Worm (Caenorhabditis elegans): ENCODE data around the gene srw-33.

Gene srw-33

ce11 chrV:15466719-15467118 lies 15.4 kb upstream of the srw-33 start:
- TF ChIP-seq F13C5.2 (tag; optimal IDR thresholded peaks at IDR 0.05): no peak

ce11 chrV:15466017-15466416 lies 14.7 kb upstream of the srw-33 start:
- no peak for TF ChIP-seq pes-1 (GFP tag; IDR thresholded peaks at IDR 0.05)
- TF ChIP-seq tra-4 (tag; optimal IDR thresholded peaks at IDR 0.05): no peak
- TF ChIP-seq scrt-1 (GFP tag; IDR thresholded peaks at IDR 0.05): no peak
- no peak for TF ChIP-seq B0310.2 (tag; optimal IDR thresholded peaks at IDR 0.05)
- no peak for TF ChIP-seq ets-7 (tag; optimal IDR thresholded peaks at IDR 0.05)
- no peak for TF ChIP-seq F13C5.2 (tag; optimal IDR thresholded peaks at IDR 0.05)
- no peak for TF ChIP-seq tbx-11 (GFP tag; IDR thresholded peaks at IDR 0.05)
- TF ChIP-seq ceh-36 (tag; optimal IDR thresholded peaks at IDR 0.05): no peak
- TF ChIP-seq tbx-37 (GFP tag; conservative IDR thresholded peaks at IDR 0.05): no peak
- no peak for TF ChIP-seq flt-1 (GFP tag; IDR thresholded peaks at IDR 0.05)
- no peak for TF ChIP-seq ceh-13 (GFP tag; optimal IDR thresholded peaks at IDR 0.05)
- no peak for TF ChIP-seq ama-1 (optimal IDR thresholded peaks at IDR 0.05)
- TF ChIP-seq hmg-4 (GFP tag; optimal IDR thresholded peaks at IDR 0.05): no peak
- no peak for TF ChIP-seq hmbx-1 (tag; optimal IDR thresholded peaks at IDR 0.05)
- TF ChIP-seq aly-1 (tag; optimal IDR thresholded peaks at IDR 0.05): no peak
- TF ChIP-seq hnd-1 (tag; optimal IDR thresholded peaks at IDR 0.05): no peak
- no peak for TF ChIP-seq sea-1 (GFP tag; conservative IDR thresholded peaks at IDR 0.05)

- TF ChIP-seq tbx-37 (GFP tag; conservative IDR thresholded peaks at IDR 0.05) (peak; percentile 72), aly-1 (tag; optimal IDR thresholded peaks at IDR 0.05) (peak; percentile 81), sea-1 (GFP tag; conservative IDR thresholded peaks at IDR 0.05) (peak; percentile 86), tra-4 (tag; optimal IDR thresholded peaks at IDR 0.05) (peak; percentile 77), tbx-11 (GFP tag; IDR thresholded peaks at IDR 0.05) (peak; percentile 78), flt-1 (GFP tag; IDR thresholded peaks at IDR 0.05) (peak; percentile 67), B0310.2 (tag; optimal IDR thresholded peaks at IDR 0.05) (peak; percentile 57), ets-7 (tag; optimal IDR thresholded peaks at IDR 0.05) (peak; percentile 67), ama-1 (optimal IDR thresholded peaks at IDR 0.05) (no peak), F13C5.2 (tag; optimal IDR thresholded peaks at IDR 0.05) (peak; percentile 93), scrt-1 (GFP tag; IDR thresholded peaks at IDR 0.05) (peak; percentile 83), ceh-36 (tag; optimal IDR thresholded peaks at IDR 0.05) (peak; percentile 74), hmbx-1 (tag; optimal IDR thresholded peaks at IDR 0.05) (peak; percentile 65), ceh-13 (GFP tag; optimal IDR thresholded peaks at IDR 0.05) (peak; percentile 55), hnd-1 (tag; optimal IDR thresholded peaks at IDR 0.05) (peak; percentile 69), pes-1 (GFP tag; IDR thresholded peaks at IDR 0.05) (peak; percentile 86), hmg-4 (GFP tag; optimal IDR thresholded peaks at IDR 0.05) (peak; percentile 94)
These were observed 13.9 kb upstream of the srw-33 start, which contains the start of gene pqn-71 for ce11 chrV:15465032-15465727. TSS of gene pqn-71 (plus strand) at chrV:15465677.

ce11 chrV:15464402-15464801 lies 13.1 kb upstream of the srw-33 start, which contains the start of gene rocf-1:
TSS of gene rocf-1 (minus strand) at chrV:15464502.
- no peak for TF ChIP-seq tbx-37 (GFP tag; conservative IDR thresholded peaks at IDR 0.05)

ce11 chrV:15459088-15459487 lies 7.8 kb upstream of the srw-33 start, which contains the start of gene str-71:
TSS of gene str-71 (minus strand) at chrV:15459188.
- TF ChIP-seq scrt-1 (GFP tag; IDR thresholded peaks at IDR 0.05) (no peak), ceh-36 (tag; optimal IDR thresholded peaks at IDR 0.05) (no peak), hmbx-1 (tag; optimal IDR thresholded peaks at IDR 0.05) (no peak), pes-1 (GFP tag; IDR thresholded peaks at IDR 0.05) (no peak), flt-1 (GFP tag; IDR thresholded peaks at IDR 0.05) (no peak), tra-4 (tag; optimal IDR thresholded peaks at IDR 0.05) (no peak), F13C5.2 (tag; optimal IDR thresholded peaks at IDR 0.05) (no peak), sea-1 (GFP tag; conservative IDR thresholded peaks at IDR 0.05) (no peak), hnd-1 (tag; optimal IDR thresholded peaks at IDR 0.05) (no peak), B0310.2 (tag; optimal IDR thresholded peaks at IDR 0.05) (no peak), ama-1 (optimal IDR thresholded peaks at IDR 0.05) (no peak), tbx-37 (GFP tag; conservative IDR thresholded peaks at IDR 0.05) (no peak), tbx-11 (GFP tag; IDR thresholded peaks at IDR 0.05) (no peak), ceh-13 (GFP tag; optimal IDR thresholded peaks at IDR 0.05) (no peak), hmg-4 (GFP tag; optimal IDR thresholded peaks at IDR 0.05) (no peak), ets-7 (tag; optimal IDR thresholded peaks at IDR 0.05) (no peak), aly-1 (tag; optimal IDR thresholded peaks at IDR 0.05) (no peak)

ce11 chrV:15454322-15454721 lies 3.0 kb upstream of the srw-33 start:
- TF ChIP-seq hmg-4 (GFP tag; optimal IDR thresholded peaks at IDR 0.05): no peak
- TF ChIP-seq aly-1 (tag; optimal IDR thresholded peaks at IDR 0.05): no peak
- TF ChIP-seq hnd-1 (tag; optimal IDR thresholded peaks at IDR 0.05): no peak
- TF ChIP-seq tbx-11 (GFP tag; IDR thresholded peaks at IDR 0.05): no peak
- TF ChIP-seq sea-1 (GFP tag; conservative IDR thresholded peaks at IDR 0.05): no peak
- no peak for TF ChIP-seq ceh-36 (tag; optimal IDR thresholded peaks at IDR 0.05)
- no peak for TF ChIP-seq hmbx-1 (tag; optimal IDR thresholded peaks at IDR 0.05)
- TF ChIP-seq B0310.2 (tag; optimal IDR thresholded peaks at IDR 0.05): no peak
- TF ChIP-seq ets-7 (tag; optimal IDR thresholded peaks at IDR 0.05): no peak
- no peak for TF ChIP-seq F13C5.2 (tag; optimal IDR thresholded peaks at IDR 0.05)
- TF ChIP-seq tbx-37 (GFP tag; conservative IDR thresholded peaks at IDR 0.05): no peak

- TF ChIP-seq ceh-13 (GFP tag; optimal IDR thresholded peaks at IDR 0.05): no peak
- TF ChIP-seq hmbx-1 (tag; optimal IDR thresholded peaks at IDR 0.05): no peak
- TF ChIP-seq ama-1 (optimal IDR thresholded peaks at IDR 0.05): no peak
- TF ChIP-seq hmg-4 (GFP tag; optimal IDR thresholded peaks at IDR 0.05): no peak
- TF ChIP-seq tbx-37 (GFP tag; conservative IDR thresholded peaks at IDR 0.05): no peak
- TF ChIP-seq scrt-1 (GFP tag; IDR thresholded peaks at IDR 0.05): no peak
- no peak for TF ChIP-seq ets-7 (tag; optimal IDR thresholded peaks at IDR 0.05)
- TF ChIP-seq sea-1 (GFP tag; conservative IDR thresholded peaks at IDR 0.05): no peak
- TF ChIP-seq ceh-36 (tag; optimal IDR thresholded peaks at IDR 0.05): no peak
- TF ChIP-seq F13C5.2 (tag; optimal IDR thresholded peaks at IDR 0.05): no peak
- no peak for TF ChIP-seq aly-1 (tag; optimal IDR thresholded peaks at IDR 0.05)
- no peak for TF ChIP-seq flt-1 (GFP tag; IDR thresholded peaks at IDR 0.05)
- TF ChIP-seq B0310.2 (tag; optimal IDR thresholded peaks at IDR 0.05): no peak
These were observed 2.5 kb downstream of the srw-33 start, which contains the start of gene T26H5.14 for ce11 chrV:15448865-15449264. TSS of gene T26H5.14 (plus strand) at chrV:15449165.

Data from whole organism, early embryonic.